Fruit fly (Drosophila melanogaster): ENCODE measurements around the gene otu.

DNA sequence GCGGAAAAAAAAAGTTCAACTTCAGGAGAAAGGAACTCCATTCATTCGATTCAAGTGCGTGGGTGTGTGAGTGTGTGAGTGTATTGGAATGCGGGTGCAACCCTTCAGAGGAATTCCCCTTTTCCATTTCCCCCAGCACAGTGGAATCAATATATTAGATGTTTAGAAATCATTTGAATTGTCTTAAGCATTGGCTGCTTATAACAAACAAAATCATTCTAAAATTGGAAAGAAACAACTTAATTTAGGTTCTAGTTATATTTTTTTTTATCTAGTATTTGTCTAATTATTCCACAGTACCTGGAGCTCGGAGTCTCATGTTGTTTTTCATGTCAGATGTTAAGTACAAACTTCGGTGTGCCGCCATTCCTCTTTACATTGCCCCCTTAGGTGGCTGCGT lies 49.7 kb upstream of the otu start:
- TF ChIP-seq CG34224 (GFP tag; IDR thresholded peaks at IDR 0.05; ENCODE audit: partially characterized antibody): no peak
- no peak for TF ChIP-seq HmgZ (tag; optimal IDR thresholded peaks at IDR 0.05)
- no peak for TF ChIP-seq Fer3 (tag; optimal IDR thresholded peaks at IDR 0.05)
- no peak for TF ChIP-seq CG13894 (tag; optimal IDR thresholded peaks at IDR 0.05)
- TF ChIP-seq fd3F (GFP tag; optimal IDR thresholded peaks at IDR 0.05): no peak
- TF ChIP-seq CG31441 (GFP tag; IDR thresholded peaks at IDR 0.05): no peak
- no peak for TF ChIP-seq jing (GFP tag; optimal IDR thresholded peaks at IDR 0.05)
- TF ChIP-seq jumu (GFP tag; optimal IDR thresholded peaks at IDR 0.05): no peak
- TF ChIP-seq gt (GFP tag; IDR thresholded peaks at IDR 0.05): no peak
- TF ChIP-seq CG14050 (GFP tag; IDR thresholded peaks at IDR 0.05): no peak
- no peak for TF ChIP-seq cg (GFP tag; optimal IDR thresholded peaks at IDR 0.05)
